Fruit fly (Drosophila melanogaster): ENCODE data around the gene Gyc89Db.

The Gyc89Db gene

dm6 chr3R:16497379-16497778 lies 20.5 kb downstream of the Gyc89Db start (continued):
- TF ChIP-seq crp (GFP tag; optimal IDR thresholded peaks at IDR 0.05) (peak in 1 of 2 experiments; percentile 29), gce (GFP tag; IDR thresholded peaks at IDR 0.05) (peak; percentile 76; the same call in 2 of the 3 replicates), sob (GFP tag; IDR thresholded peaks at IDR 0.05) (peak; percentile 92), pnt (GFP tag; optimal IDR thresholded peaks at IDR 0.05) (peak; percentile 71), sens (GFP tag) (peak; percentile 88), NC2β (GFP tag; optimal IDR thresholded peaks at IDR 0.05) (peak; percentile 69), Opbp (GFP tag; IDR thresholded peaks at IDR 0.05; ENCODE audit: partially characterized antibody) (peak; percentile 52; the same call in 1 of the 3 replicates), sc (optimal IDR thresholded peaks at IDR 0.05) (no peak), sc (GFP tag; optimal IDR thresholded peaks at IDR 0.05) (peak; percentile 68), ara (GFP tag; IDR thresholded peaks at IDR 0.05) (peak; percentile 69; the same call in 1 of the 2 replicates), CG13287 (GFP tag; IDR thresholded peaks at IDR 0.05; ENCODE audit: partially characterized antibody) (no peak), CG17612 (GFP tag; IDR thresholded peaks at IDR 0.05) (peak; percentile 59; the same call in 1 of the 2 replicates), Myb (GFP tag; optimal IDR thresholded peaks at IDR 0.05) (peak; percentile 46), CG14965 (GFP tag; optimal IDR thresholded peaks at IDR 0.05; ENCODE audit: borderline replicate concordance) (no peak), Xbp1 (GFP tag; optimal IDR thresholded peaks at IDR 0.05) (peak; percentile 92), CG32532 (GFP tag; IDR thresholded peaks at IDR 0.05) (peak; percentile 96), GATAe (GFP tag; conservative IDR thresholded peaks at IDR 0.05) (peak; percentile 53; the same call in 1 of the 2 replicates), Deaf1 (tag; optimal IDR thresholded peaks at IDR 0.05) (peak; percentile 59), zf30C (GFP tag; optimal IDR thresholded peaks at IDR 0.05) (peak; percentile 90), CG1602 (GFP tag; optimal IDR thresholded peaks at IDR 0.05) (peak; percentile 84), hkb (optimal IDR thresholded peaks at IDR 0.05) (no peak), hkb (GFP tag; IDR thresholded peaks at IDR 0.05) (peak; percentile 90), Hmx (GFP tag; optimal IDR thresholded peaks at IDR 0.05) (no peak), CG14441 (GFP tag; IDR thresholded peaks at IDR 0.05) (peak; percentile 92), Blimp-1 (GFP tag; optimal IDR thresholded peaks at IDR 0.05) (peak; percentile 87), stc (GFP tag; IDR thresholded peaks at IDR 0.05) (peak; percentile 79), CG16863 (GFP tag; optimal IDR thresholded peaks at IDR 0.05) (peak; percentile 66), HLHmδ (GFP tag; optimal IDR thresholded peaks at IDR 0.05) (no peak), CG9876 (GFP tag; optimal IDR thresholded peaks at IDR 0.05) (peak; percentile 65), HLH54F (GFP tag; optimal IDR thresholded peaks at IDR 0.05) (peak; percentile 53), emc (GFP tag; optimal IDR thresholded peaks at IDR 0.05) (peak; percentile 63), E2f1 (GFP tag; IDR thresholded peaks at IDR 0.05) (peak; percentile 86), CG31388 (GFP tag; optimal IDR thresholded peaks at IDR 0.05) (no peak), Sox100B (GFP tag; optimal IDR thresholded peaks at IDR 0.05) (peak; percentile 76), ap (GFP tag; IDR thresholded peaks at IDR 0.05) (peak; percentile 82), CG14710 (tag; optimal IDR thresholded peaks at IDR 0.05) (peak; percentile 80), CG8944 (GFP tag; optimal IDR thresholded peaks at IDR 0.05) (peak; percentile 78), ATbp (GFP tag; optimal IDR thresholded peaks at IDR 0.05) (peak; percentile 84), zfh1 (GFP tag; IDR thresholded peaks at IDR 0.05) (peak; percentile 90), gcm (GFP tag; optimal IDR thresholded peaks at IDR 0.05) (peak; percentile 78), Doc3 (GFP tag; IDR thresholded peaks at IDR 0.05; ENCODE audit: partially characterized antibody) (no peak), CG13624 (GFP tag; optimal IDR thresholded peaks at IDR 0.05) (peak; percentile 70), MBD-R2 (GFP tag; IDR thresholded peaks at IDR 0.05) (peak; percentile 25; the same call in 1 of the 2 replicates), CG4328 (GFP tag; optimal IDR thresholded peaks at IDR 0.05) (peak; percentile 46), Ada2b (GFP tag; IDR thresholded peaks at IDR 0.05) (peak; percentile 70; the same call in 1 of the 2 replicates), Hey (tag; optimal IDR thresholded peaks at IDR 0.05) (no peak), H15 (GFP tag; IDR thresholded peaks at IDR 0.05) (peak; percentile 88), CG7786 (GFP tag; optimal IDR thresholded peaks at IDR 0.05) (peak; percentile 36), NfI (GFP tag; optimal IDR thresholded peaks at IDR 0.05) (peak; percentile 90), CG10267 (tag; optimal IDR thresholded peaks at IDR 0.05) (peak; percentile 84), BEAF-32 (GFP tag; optimal IDR thresholded peaks at IDR 0.05) (peak; percentile 5)

Measured in whole organism, embryonic.